Fruit fly (Drosophila melanogaster) whole organism: ENCODE data around the gene CG7326.
A peak's percentile ranks its signal among the peaks of the same experiment; 100 is the strongest.

Experiments used
- CG8478 ChIP-seq: fragments of >200 bp; optimal IDR thresholded peaks from 2 replicates; lab custom pipeline; 2018; ENCODE audit warnings: inconsistent platforms
- Dll ChIP-seq: fragments of >200 bp; optimal IDR thresholded peaks from 2 replicates; lab custom pipeline; 2017
- EcR ChIP-seq, 2 experiments: fragments of >200 bp; optimal IDR thresholded peaks; 2 replicates each; lab custom pipeline; 2017; ENCODE audit warnings: missing biosample characterization in 2 of 2, missing genetic modification characterization in 2 of 2, missing genetic modification reagents in 2 of 2
- pan ChIP-seq: fragments of >200 bp; optimal IDR thresholded peaks from 2 replicates; lab custom pipeline; 2017
- psq ChIP-seq: fragments of >200 bp; optimal IDR thresholded peaks from 2 replicates; lab custom pipeline; 2017
- usp ChIP-seq: fragments of >200 bp; optimal IDR thresholded peaks from 2 replicates; lab custom pipeline; 2017; ENCODE audit warnings: missing biosample characterization, missing genetic modification characterization, mixed read lengths

Gene CG7326

DNA sequence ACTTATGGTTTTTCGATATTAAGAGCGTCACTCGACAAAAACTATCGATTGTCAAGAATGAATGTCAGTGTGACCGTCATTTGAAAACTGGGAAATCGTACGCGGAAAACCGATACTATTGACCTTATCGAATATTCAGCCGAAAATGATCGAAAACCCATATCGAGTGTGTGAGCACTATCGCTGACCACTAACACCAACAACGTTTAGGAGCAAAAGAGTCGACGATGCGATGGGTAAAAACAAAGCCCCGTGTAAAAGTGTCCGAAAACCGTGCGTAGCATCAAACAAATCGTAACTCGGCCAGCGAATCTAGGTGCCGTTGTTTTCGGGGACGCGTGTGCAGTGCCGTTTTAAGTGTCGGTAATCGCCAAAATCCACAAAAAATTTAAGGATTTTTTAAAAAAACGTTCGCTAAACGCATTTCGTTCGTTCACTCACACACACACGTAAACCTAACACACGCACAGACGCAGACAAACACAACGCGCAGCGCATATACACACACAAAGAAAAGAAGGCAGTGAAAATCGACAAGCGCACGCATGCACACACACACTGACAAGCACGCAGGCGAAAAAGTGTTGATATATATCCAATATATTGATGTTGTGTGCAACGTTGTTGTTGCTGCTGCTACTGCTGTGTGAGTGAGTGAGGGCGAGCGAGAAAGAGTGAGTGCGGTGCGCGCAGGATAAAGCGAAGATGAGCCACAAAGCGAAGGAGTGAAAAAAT, at the start of gene CG7326, which contains the start of gene Dora:
Gene CG7326 (minus strand): TSS at position 29 of the 735 bp plus-strand sequence.
Gene Dora (plus strand): TSS at position 203 of the 735 bp plus-strand sequence.
- TF ChIP-seq EcR (GFP tag; optimal IDR thresholded peaks at IDR 0.05; lab: Kevin White, UChicago) = no peak
- TF ChIP-seq CG8478 = peak; percentile 82

DNA sequence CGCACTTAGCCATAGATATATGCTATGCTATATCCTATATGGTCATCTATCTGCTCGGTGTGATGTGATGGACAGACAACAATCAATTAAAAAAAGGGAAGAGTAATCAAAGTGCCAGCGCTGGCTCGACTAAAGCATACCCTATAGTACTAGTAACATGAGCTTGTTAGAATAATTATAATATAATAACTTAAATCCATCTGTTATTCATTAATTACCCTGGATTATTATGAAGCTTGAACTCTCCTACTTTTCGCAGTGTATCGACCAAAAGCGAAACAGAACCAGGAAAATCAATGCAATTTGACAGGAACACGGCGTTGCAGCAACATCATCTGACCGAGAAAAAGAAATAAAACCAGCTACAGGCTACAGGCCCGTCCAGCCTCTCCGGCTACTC, 49.8 kb upstream of the CG7326 start:
- no peak for TF ChIP-seq usp
- TF ChIP-seq CG8478 = no peak
- TF ChIP-seq Dll (lab: Kevin White, UChicago) = no peak
- TF ChIP-seq EcR (GFP tag; optimal IDR thresholded peaks at IDR 0.05; lab: Kevin White, UChicago) = no peak
- no peak for TF ChIP-seq psq (lab: Kevin White, UChicago)
- no peak for TF ChIP-seq pan (lab: Kevin White, UChicago)

- no peak for TF ChIP-seq CG8478
- TF ChIP-seq psq (lab: Kevin White, UChicago) = no peak
- TF ChIP-seq usp = no peak
- TF ChIP-seq Dll (lab: Kevin White, UChicago) = no peak
- TF ChIP-seq EcR (GFP tag; optimal IDR thresholded peaks at IDR 0.05; lab: Kevin White, UChicago) = no peak
- TF ChIP-seq pan (lab: Kevin White, UChicago) = no peak
Measured at dm6 chrX:18910827-18911226, 47.3 kb upstream of the CG7326 start.

DNA sequence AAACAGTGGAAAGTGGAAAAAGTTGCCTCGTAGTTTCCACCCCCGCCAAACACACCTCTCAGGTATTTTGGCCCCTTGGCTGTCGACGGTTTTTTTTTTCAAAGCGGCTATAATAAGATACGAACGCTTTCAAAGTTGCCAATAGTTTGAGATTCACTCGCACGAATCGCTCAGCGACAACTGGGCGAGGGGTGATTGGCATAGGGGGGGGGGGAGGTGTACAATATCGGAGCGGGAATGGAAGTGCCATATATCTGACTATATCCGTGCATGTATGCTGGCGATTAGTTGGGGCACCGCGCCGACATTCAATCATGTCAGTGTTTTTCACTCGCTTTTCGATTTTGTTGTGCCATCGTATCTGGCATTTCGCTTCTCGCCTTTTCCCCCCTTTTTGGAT, 41.6 kb upstream of the CG7326 start:
- TF ChIP-seq Dll (lab: Kevin White, UChicago) = no peak
- no peak for TF ChIP-seq usp
- no peak for TF ChIP-seq CG8478
- TF ChIP-seq pan (lab: Kevin White, UChicago) = no peak
- no peak for TF ChIP-seq EcR (GFP tag; optimal IDR thresholded peaks at IDR 0.05; lab: Kevin White, UChicago)
- TF ChIP-seq psq (lab: Kevin White, UChicago) = no peak

- TF ChIP-seq psq (lab: Kevin White, UChicago) (no peak), usp (no peak), Dll (lab: Kevin White, UChicago) (no peak), CG8478 (no peak), pan (lab: Kevin White, UChicago) (no peak), EcR (GFP tag; optimal IDR thresholded peaks at IDR 0.05; lab: Kevin White, UChicago) (no peak)
Measured at dm6 chrX:18902800-18903199, 39.2 kb upstream of the CG7326 start.

DNA sequence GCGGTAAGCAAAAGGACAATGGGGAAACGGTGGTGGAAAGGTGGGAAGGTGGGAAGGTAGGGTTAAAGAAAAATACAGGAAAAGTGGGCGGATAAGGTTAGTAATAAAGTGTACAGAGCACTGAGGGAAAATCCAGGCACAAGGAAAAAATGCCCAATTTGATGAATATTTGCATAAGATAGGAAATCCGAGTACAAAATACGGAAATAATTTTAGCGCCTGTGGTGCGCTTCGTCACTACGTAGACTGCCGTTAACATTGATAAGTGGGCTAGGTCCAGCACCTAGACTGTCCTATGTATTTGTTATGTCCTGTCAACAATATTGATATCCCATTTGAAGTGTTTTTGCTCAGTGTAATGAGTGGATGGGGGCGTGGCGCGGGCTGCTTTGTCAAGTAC, 37.4 kb upstream of the CG7326 start:
- no peak for TF ChIP-seq CG8478
- no peak for TF ChIP-seq psq (lab: Kevin White, UChicago)
- TF ChIP-seq Dll (lab: Kevin White, UChicago) = no peak

DNA sequence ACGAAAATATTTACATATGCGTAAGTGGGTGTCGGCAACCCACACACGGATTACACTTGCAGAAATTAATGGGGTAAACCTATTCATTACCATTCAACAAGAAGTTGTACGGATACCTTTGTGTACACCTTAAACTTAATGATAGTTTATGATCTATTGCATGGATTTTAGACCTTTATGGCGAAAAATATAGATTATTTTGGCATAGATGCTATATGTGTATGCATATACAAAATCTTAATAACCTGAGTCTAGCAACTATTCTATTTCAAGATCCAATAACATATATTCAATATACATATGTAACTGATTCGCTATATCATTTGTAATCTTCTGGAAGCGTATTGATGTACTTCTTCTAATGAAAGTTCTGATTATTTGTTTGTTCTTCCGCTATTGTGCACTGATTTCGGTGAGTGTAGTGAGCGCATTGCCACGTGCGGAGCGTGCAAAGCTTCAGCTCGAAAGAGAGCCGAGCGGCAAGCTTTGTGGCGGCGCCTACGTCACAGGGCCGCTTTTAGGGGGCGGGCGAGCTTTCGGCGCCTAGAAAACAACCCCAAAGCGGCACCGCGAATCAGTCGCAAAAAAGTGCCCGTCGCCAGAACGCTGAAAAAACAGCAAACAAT, 36.4 kb upstream of the CG7326 start, which contains the start of gene CG7378:
Gene CG7378 (plus strand): TSS at position 576 of the 626 bp plus-strand sequence.
- TF ChIP-seq psq (lab: Kevin White, UChicago) = no peak
- no peak for TF ChIP-seq Dll (lab: Kevin White, UChicago)
- TF ChIP-seq usp = no peak
- no peak for TF ChIP-seq EcR (GFP tag; optimal IDR thresholded peaks at IDR 0.05; lab: Kevin White, UChicago)
- no peak for TF ChIP-seq pan (lab: Kevin White, UChicago)
- no peak for TF ChIP-seq CG8478

DNA sequence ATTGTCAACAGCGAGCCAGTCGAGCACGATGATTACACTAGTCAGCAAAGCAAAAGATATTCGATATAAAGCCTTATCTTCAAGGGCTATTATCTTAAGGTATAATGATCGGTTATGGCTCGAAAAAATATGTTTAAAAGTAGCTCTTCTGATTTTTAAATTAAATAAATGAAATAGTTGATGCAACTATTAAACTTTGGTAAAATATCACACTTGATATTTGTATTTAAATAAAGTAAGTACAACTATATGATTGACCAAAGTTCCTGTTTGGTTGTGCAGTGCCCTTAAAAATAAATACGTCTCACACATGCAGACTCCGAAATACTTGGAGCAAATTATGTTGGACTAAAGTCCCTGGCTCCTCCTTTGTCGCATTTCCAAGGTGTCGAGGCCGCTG, 34.3 kb upstream of the CG7326 start:
- no peak for TF ChIP-seq psq (lab: Kevin White, UChicago)
- no peak for TF ChIP-seq EcR (GFP tag; optimal IDR thresholded peaks at IDR 0.05; lab: Kevin White, UChicago)
- TF ChIP-seq usp = no peak
- TF ChIP-seq pan (lab: Kevin White, UChicago) = no peak
- TF ChIP-seq Dll (lab: Kevin White, UChicago) = no peak
- TF ChIP-seq CG8478 = no peak

DNA sequence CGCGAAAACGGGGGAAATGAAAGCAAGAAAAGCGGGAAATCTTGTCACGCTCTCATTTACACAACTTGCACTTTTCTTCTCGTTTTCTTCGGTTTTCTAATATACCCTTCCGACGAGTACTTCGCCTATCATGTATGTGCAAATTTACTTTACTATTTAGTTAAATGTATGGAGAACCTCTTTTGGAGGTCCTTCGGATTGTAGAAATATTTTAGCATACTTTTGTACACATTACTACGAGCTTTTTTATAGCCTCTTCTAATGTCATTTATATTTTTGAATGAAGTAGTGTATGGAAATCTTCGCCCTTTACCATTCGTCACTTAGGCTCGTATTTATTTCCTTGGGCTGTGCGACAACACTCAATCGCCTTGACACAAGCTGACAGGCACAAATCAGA, 33.7 kb upstream of the CG7326 start:
- TF ChIP-seq usp (no peak), EcR (GFP tag; optimal IDR thresholded peaks at IDR 0.05; lab: Kevin White, UChicago) (no peak), CG8478 (no peak), pan (lab: Kevin White, UChicago) (no peak), Dll (lab: Kevin White, UChicago) (no peak), psq (lab: Kevin White, UChicago) (no peak)

- TF ChIP-seq Dll (lab: Kevin White, UChicago) (no peak), usp (no peak), psq (lab: Kevin White, UChicago) (no peak), EcR (GFP tag; optimal IDR thresholded peaks at IDR 0.05; lab: Kevin White, UChicago) (no peak), pan (lab: Kevin White, UChicago) (no peak), CG8478 (no peak)
Measured at dm6 chrX:18894146-18894545, 30.6 kb upstream of the CG7326 start, which contains the start of gene SdhBL. Gene SdhBL (plus strand): TSS chrX:18894446.

dm6 chrX:18893433-18893832, 29.9 kb upstream of the CG7326 start, which contains the start of gene Flacc:
Gene Flacc (minus strand): TSS chrX:18893636.
- TF ChIP-seq Dll (lab: Kevin White, UChicago) = no peak
- TF ChIP-seq pan (lab: Kevin White, UChicago) = no peak
- no peak for TF ChIP-seq CG8478
- no peak for TF ChIP-seq EcR (GFP tag; optimal IDR thresholded peaks at IDR 0.05; lab: Kevin White, UChicago)
- no peak for TF ChIP-seq psq (lab: Kevin White, UChicago)
- no peak for TF ChIP-seq usp

DNA sequence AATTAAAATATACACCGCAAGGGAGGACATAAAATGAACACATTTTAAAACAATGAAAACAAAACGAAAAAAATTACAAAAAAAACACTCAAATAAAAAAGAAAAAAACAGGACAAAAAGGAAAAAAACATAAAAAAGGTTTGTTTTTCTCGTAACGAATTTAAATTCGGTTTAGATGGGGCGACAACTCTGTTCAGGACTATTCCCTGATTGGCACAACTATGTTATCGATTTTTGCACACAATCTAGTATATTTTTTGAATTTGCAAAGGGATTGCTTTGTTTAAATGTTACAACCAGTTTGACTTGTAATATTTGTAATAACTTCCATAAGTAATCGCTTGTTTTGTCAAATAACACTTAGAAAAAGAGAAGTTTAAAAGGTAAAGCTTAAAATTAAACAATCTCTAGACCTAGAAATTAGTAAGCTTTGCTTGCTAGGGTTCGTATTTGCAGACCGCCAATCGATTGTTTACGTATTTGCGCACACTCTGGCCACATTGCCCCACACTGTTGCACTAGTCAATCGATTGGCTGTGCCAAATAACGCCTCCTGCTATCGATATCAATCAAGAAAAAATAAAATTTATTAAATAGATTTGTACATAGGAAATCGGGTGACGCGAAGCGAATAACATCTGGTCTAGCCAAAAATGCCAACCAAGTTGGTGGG, 20.6 kb upstream of the CG7326 start, which contains the start of gene CG7332:
Gene CG7332 (plus strand): TSS at position 515 of the 673 bp plus-strand sequence.
- TF ChIP-seq CG8478 (no peak), usp (no peak), pan (lab: Kevin White, UChicago) (no peak), psq (lab: Kevin White, UChicago) (no peak), EcR (GFP tag; optimal IDR thresholded peaks at IDR 0.05; lab: Kevin White, UChicago) (no peak), Dll (lab: Kevin White, UChicago) (no peak)
